Fruit fly (Drosophila melanogaster): ENCODE data around the gene Kap-alpha1.

- TF ChIP-seq CG5180 (GFP tag; optimal IDR thresholded peaks at IDR 0.05): no peak
- TF ChIP-seq pzg (GFP tag; optimal IDR thresholded peaks at IDR 0.05): peak; percentile 80
- no peak for TF ChIP-seq Hr78 (GFP tag; optimal IDR thresholded peaks at IDR 0.05)
- TF ChIP-seq vvl (GFP tag; IDR thresholded peaks at IDR 0.05): peak; percentile 57; the same call in 1 of the 2 replicates
- TF ChIP-seq yki (optimal IDR thresholded peaks at IDR 0.05): no peak
- peak; percentile 7 for TF ChIP-seq CG15073 (GFP tag; optimal IDR thresholded peaks at IDR 0.05)
- peak; percentile 71 for TF ChIP-seq al (GFP tag; IDR thresholded peaks at IDR 0.05)
Measured at dm6 chr3L:19817807-19818531, 10.9 kb downstream of the Kap-alpha1 start, which contains the start of the genes Fibp and Deaf1.

Data from whole organism, embryonic.